Worm (Caenorhabditis elegans) whole organism, L1 larva: ENCODE measurements around the gene F15E6.5.

ENCODE experiments used
- C16A3.4 ChIP-seq: fragments of 150-350 bp; optimal IDR thresholded peaks from 2 replicates; lab custom pipeline; 2014; ENCODE audit warnings: missing biosample characterization, missing genetic modification characterization
- dpl-1 ChIP-seq, 3 experiments: fragments of 150-350 bp in 2 of 3; sonication (generic microtip) in 1 of 3; optimal IDR thresholded peaks; 2 replicates each; lab custom pipeline; 2014 to 2017; ENCODE audit warnings: missing biosample characterization in 3 of 3, missing genetic modification characterization in 3 of 3, missing genetic modification reagents in 3 of 3
- efl-1 ChIP-seq, 4 experiments: fragments of 150-350 bp; optimal IDR thresholded peaks in 3 of 4; peaks in 1 of 4; 1 replicate in 1 of 4; 2 replicates in 3 of 4; lab custom pipeline; 2014; ENCODE audit warnings: missing biosample characterization in 2 of 4, missing genetic modification characterization in 2 of 4, missing genetic modification reagents in 2 of 4
- egl-27 ChIP-seq, 2 experiments: fragments of 150-350 bp in 1 of 2; sonication (generic microtip); optimal IDR thresholded peaks; 3 replicates each; lab custom pipeline; 2017 to 2018; ENCODE audit warnings: missing biosample characterization in 2 of 2, missing genetic modification characterization in 2 of 2, missing genetic modification reagents in 2 of 2
- irx-1 ChIP-seq: sonication (generic microtip); optimal IDR thresholded peaks from 2 replicates; lab custom pipeline; 2016; ENCODE audit warnings: missing genetic modification characterization, missing compliant biosample characterization
- lin-13 ChIP-seq: fragments of 150-350 bp; optimal IDR thresholded peaks from 2 replicates; lab custom pipeline; 2014; ENCODE audit warnings: missing biosample characterization, missing genetic modification reagents, missing genetic modification characterization
- lin-35 ChIP-seq, 2 experiments: fragments of 150-350 bp; optimal IDR thresholded peaks; 2 replicates each; lab custom pipeline; 2014; ENCODE audit warnings: missing biosample characterization in 2 of 2, missing genetic modification characterization in 2 of 2, missing genetic modification reagents in 2 of 2
- nhr-11 ChIP-seq: fragments of 150-350 bp; optimal IDR thresholded peaks from 2 replicates; lab custom pipeline; 2014; ENCODE audit warnings: missing biosample characterization, missing genetic modification characterization
- nhr-237 ChIP-seq: fragments of 150-350 bp; optimal IDR thresholded peaks from 2 replicates; lab custom pipeline; 2014; ENCODE audit warnings: missing biosample characterization, missing genetic modification characterization
- nhr-85 ChIP-seq: sonication (generic microtip); peaks from one replicate; lab custom pipeline; 2016; ENCODE audit warnings: missing genetic modification characterization, inconsistent platforms, missing compliant biosample characterization
- pag-3 ChIP-seq: sonication (generic microtip); optimal IDR thresholded peaks from 2 replicates; lab custom pipeline; 2017; ENCODE audit warnings: missing genetic modification characterization, mild to moderate bottlenecking, missing compliant biosample characterization, antibody characterized with exemption, borderline replicate concordance; ENCODE audit not compliant: insufficient read depth
- pax-3 ChIP-seq: fragments of 200-800 bp; sonication (Bioruptor generic); optimal IDR thresholded peaks from 2 replicates; lab custom pipeline; 2018; ENCODE audit warnings: mild to moderate bottlenecking, missing genetic modification characterization, moderate library complexity, missing compliant biosample characterization
- snpc-4 ChIP-seq: fragments of 150-350 bp; optimal IDR thresholded peaks from 2 replicates; lab custom pipeline; 2014; ENCODE audit warnings: missing biosample characterization, missing genetic modification characterization
- zip-4 ChIP-seq: fragments of 200-800 bp; sonication (Bioruptor generic); optimal IDR thresholded peaks from 2 replicates; lab custom pipeline; 2018; ENCODE audit warnings: mild to moderate bottlenecking, missing genetic modification characterization, moderate library complexity, missing compliant biosample characterization

F15E6.5 gene

ce11 chrIV:4317638-4318037 is 28.3 kb downstream of the F15E6.5 start:
- TF ChIP-seq nhr-11 (tag; lab: Kevin White, UChicago), result no peak
- TF ChIP-seq pax-3 (tag; lab: Kevin White, UChicago), result no peak
- peak; percentile 18 for TF ChIP-seq zip-4 (GFP tag; lab: Kevin White, UChicago)
- TF ChIP-seq lin-35 (GFP tag; optimal IDR thresholded peaks at IDR 0.05; lab: Kevin White, UChicago), result no peak
- TF ChIP-seq, all 84 proteins: peak for 1

- TF ChIP-seq zip-4 (GFP tag; lab: Kevin White, UChicago), result peak; percentile 65
- no peak for TF ChIP-seq pag-3 (tag; lab: Kevin White, UChicago)
These were observed 28.7 kb downstream of the F15E6.5 start for ce11 chrIV:4318056-4318455.

ce11 chrIV:4319473-4319872 is 30.1 kb downstream of the F15E6.5 start:
- TF ChIP-seq irx-1 (tag; lab: Kevin White, UChicago), result no peak
- no peak for TF ChIP-seq egl-27 (tag; optimal IDR thresholded peaks at IDR 0.05; lab: Kevin White, UChicago)

- TF ChIP-seq dpl-1 (GFP tag; optimal IDR thresholded peaks at IDR 0.05; lab: Kevin White, UChicago) (peak in 1 of 3 experiments; percentile 18), lin-35 (GFP tag; optimal IDR thresholded peaks at IDR 0.05; lab: Kevin White, UChicago) (peak in 1 of 2 experiments; percentile 31), C16A3.4 (no peak)
- TF ChIP-seq, all 84 proteins: peak for 2
These were observed 37.1 kb downstream of the F15E6.5 start, which contains the start of gene trpl-2 for ce11 chrIV:4326445-4326844. Gene trpl-2, plus strand, starts transcription at chrIV:4326654.

- no peak for TF ChIP-seq pag-3 (tag; lab: Kevin White, UChicago)
- peak; percentile 40 for TF ChIP-seq nhr-85
These were observed 46.9 kb downstream of the F15E6.5 start, which contains the start of the genes W03B1.3 and oac-51 for ce11 chrIV:4336139-4336851. Gene W03B1.3, minus strand, starts transcription at chrIV:4336239. Gene oac-51, plus strand, starts transcription at chrIV:4336801.

ce11 chrIV:4338217-4338616 is 48.9 kb downstream of the F15E6.5 start:
- TF ChIP-seq efl-1 (optimal IDR thresholded peaks at IDR 0.05; lab: Kevin White, UChicago), result no peak
- TF ChIP-seq efl-1 (GFP tag; optimal IDR thresholded peaks at IDR 0.05 in 1 of 2; lab: Kevin White, UChicago), result peak in 1 of 2 experiments; percentile 20
- peak; percentile 86 for TF ChIP-seq nhr-85
- no peak for TF ChIP-seq lin-13 (GFP tag; lab: Kevin White, UChicago)
- no peak for TF ChIP-seq nhr-237 (tag; lab: Kevin White, UChicago)
- no peak for TF ChIP-seq snpc-4 (tag; lab: Kevin White, UChicago)
